Worm (Caenorhabditis elegans) whole organism, L3 larva: Measurements from ENCODE around the gene F45B8.5.
A peak's percentile ranks its signal among the peaks of the same experiment; 100 is the strongest.

Source experiments
- R02D3.7 ChIP-seq: fragments of 150-350 bp; optimal IDR thresholded peaks from 2 replicates; lab custom pipeline; 2014; ENCODE audit warnings: missing biosample characterization, missing genetic modification characterization
- ZK546.5 ChIP-seq: sonication (generic microtip); optimal IDR thresholded peaks from 2 replicates; lab custom pipeline; 2017; ENCODE audit warnings: missing biosample characterization, missing genetic modification characterization
- aly-2 ChIP-seq: fragments of 150-350 bp; optimal IDR thresholded peaks from 2 replicates; lab custom pipeline; 2014; ENCODE audit warnings: missing biosample characterization, missing genetic modification characterization
- ama-1 ChIP-seq: fragments of 150-350 bp; optimal IDR thresholded peaks from 2 replicates; lab custom pipeline; 2018
- egl-27 ChIP-seq: sonication (generic microtip); optimal IDR thresholded peaks from 4 replicates; lab custom pipeline; 2017; ENCODE audit warnings: missing biosample characterization, missing genetic modification reagents, missing genetic modification characterization
- egl-5 ChIP-seq: fragments of 150-350 bp; optimal IDR thresholded peaks from 2 replicates; lab custom pipeline; 2017; ENCODE audit warnings: missing biosample characterization, missing genetic modification reagents, missing genetic modification characterization, inconsistent platforms
- elt-1 ChIP-seq: fragments of 150-350 bp; optimal IDR thresholded peaks from 2 replicates; lab custom pipeline; 2014; ENCODE audit warnings: missing biosample characterization, missing genetic modification characterization
- elt-2 ChIP-seq: sonication (generic microtip); optimal IDR thresholded peaks from 2 replicates; lab custom pipeline; 2016; ENCODE audit warnings: missing genetic modification reagents, mild to moderate bottlenecking, missing genetic modification characterization, missing compliant biosample characterization
- eor-1 ChIP-seq, 2 experiments: fragments of 150-350 bp; optimal IDR thresholded peaks; 2 replicates each; lab custom pipeline; 2014 to 2018; ENCODE audit warnings: missing biosample characterization in 2 of 2, missing genetic modification characterization in 2 of 2
- fkh-10 ChIP-seq: sonication (generic microtip); optimal IDR thresholded peaks from 2 replicates; lab custom pipeline; 2017; ENCODE audit warnings: missing biosample characterization, missing genetic modification reagents, missing genetic modification characterization
- fkh-2 ChIP-seq: fragments of 150-350 bp; optimal IDR thresholded peaks from 2 replicates; lab custom pipeline; 2014; ENCODE audit warnings: missing biosample characterization, missing genetic modification reagents, missing genetic modification characterization
- lin-15B ChIP-seq: fragments of 150-350 bp; optimal IDR thresholded peaks from 2 replicates; lab custom pipeline; 2014; ENCODE audit warnings: missing biosample characterization, missing genetic modification characterization
- mdl-1 ChIP-seq: fragments of 150-350 bp; optimal IDR thresholded peaks from 2 replicates; lab custom pipeline; 2014; ENCODE audit warnings: missing biosample characterization, missing genetic modification characterization
- mml-1 ChIP-seq: fragments of 150-350 bp; sonication (generic microtip); optimal IDR thresholded peaks from 3 replicates; lab custom pipeline; 2014; ENCODE audit warnings: missing biosample characterization, missing genetic modification characterization
- nfya-1 ChIP-seq: sonication (generic microtip); optimal IDR thresholded peaks from 2 replicates; lab custom pipeline; 2017; ENCODE audit warnings: missing genetic modification characterization, mild to moderate bottlenecking, missing compliant biosample characterization, antibody characterized with exemption, moderate library complexity; ENCODE audit not compliant: insufficient read depth
- nhr-11 ChIP-seq: fragments of 150-350 bp; optimal IDR thresholded peaks from 2 replicates; lab custom pipeline; 2014; ENCODE audit warnings: missing biosample characterization, missing genetic modification characterization
- nhr-12 ChIP-seq: fragments of 150-350 bp; optimal IDR thresholded peaks from 2 replicates; lab custom pipeline; 2014; ENCODE audit warnings: missing biosample characterization, missing genetic modification characterization
- nhr-23 ChIP-seq: fragments of 150-350 bp; optimal IDR thresholded peaks from 2 replicates; lab custom pipeline; 2014; ENCODE audit warnings: missing biosample characterization, missing genetic modification reagents, missing genetic modification characterization
- nhr-237 ChIP-seq: fragments of 150-350 bp; optimal IDR thresholded peaks from 2 replicates; lab custom pipeline; 2014; ENCODE audit warnings: missing biosample characterization, missing genetic modification characterization
- nhr-43 ChIP-seq: sonication (generic microtip); optimal IDR thresholded peaks from 2 replicates; lab custom pipeline; 2016; ENCODE audit warnings: mild to moderate bottlenecking, missing genetic modification characterization, missing compliant biosample characterization; ENCODE audit not compliant: poor library complexity, severe bottlenecking
- nhr-67 ChIP-seq: fragments of 150-350 bp; optimal IDR thresholded peaks from 2 replicates; lab custom pipeline; 2014; ENCODE audit warnings: missing biosample characterization, missing genetic modification characterization
- nhr-76 ChIP-seq: fragments of 150-350 bp; sonication (generic microtip); optimal IDR thresholded peaks from 5 replicates; lab custom pipeline; 2014; ENCODE audit warnings: missing biosample characterization, missing genetic modification characterization
- nhr-77 ChIP-seq: fragments of 150-350 bp; optimal IDR thresholded peaks from 2 replicates; lab custom pipeline; 2014; ENCODE audit warnings: missing biosample characterization, missing genetic modification characterization
- pha-4 ChIP-seq: fragments of 150-350 bp; optimal IDR thresholded peaks from 2 replicates; lab custom pipeline; 2014; ENCODE audit warnings: missing biosample characterization, missing genetic modification reagents, missing genetic modification characterization
- sea-2 ChIP-seq: fragments of 150-350 bp; sonication (generic microtip); optimal IDR thresholded peaks from 4 replicates; lab custom pipeline; 2014; ENCODE audit warnings: missing biosample characterization, missing genetic modification reagents, missing genetic modification characterization
- skn-1 ChIP-seq: fragments of 150-350 bp; optimal IDR thresholded peaks from 2 replicates; lab custom pipeline; 2014; ENCODE audit warnings: missing biosample characterization, missing genetic modification characterization
- snpc-4 ChIP-seq: fragments of 150-350 bp; optimal IDR thresholded peaks from 2 replicates; lab custom pipeline; 2014; ENCODE audit warnings: missing biosample characterization, missing genetic modification characterization
- zag-1 ChIP-seq: fragments of 150-350 bp; optimal IDR thresholded peaks from 2 replicates; lab custom pipeline; 2014; ENCODE audit warnings: missing biosample characterization, missing genetic modification characterization
- ztf-11 ChIP-seq: fragments of 150-350 bp; optimal IDR thresholded peaks from 2 replicates; lab custom pipeline; 2014; ENCODE audit warnings: missing biosample characterization, missing genetic modification characterization

The F45B8.5 gene

DNA sequence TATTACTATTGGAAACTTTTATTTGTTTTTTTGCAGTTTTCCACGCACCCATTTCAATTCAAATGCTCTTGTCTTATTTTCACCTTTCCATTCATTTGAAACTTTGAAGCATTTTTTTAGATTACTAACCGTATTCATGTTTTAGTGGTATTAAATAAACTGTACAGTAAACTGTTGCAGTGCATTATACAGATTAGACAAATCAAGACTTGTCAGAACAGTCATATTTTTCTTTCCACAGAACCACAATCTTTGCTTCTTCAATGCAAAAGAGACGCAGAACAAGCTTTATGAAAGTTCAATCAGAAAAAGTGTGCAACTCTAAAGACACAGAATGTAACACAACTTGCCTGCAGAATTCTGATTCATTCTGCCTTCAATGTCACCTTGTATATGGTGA lies at the start of gene F45B8.5:
TSS of gene F45B8.5 (plus strand) at position 301 of the 400 bp plus-strand sequence.
- TF ChIP-seq fkh-10 (GFP tag; lab: Kevin White, UChicago) (no peak), fkh-2 (tag; lab: Kevin White, UChicago) (no peak), R02D3.7 (tag; lab: Kevin White, UChicago) (no peak), eor-1 (tag; optimal IDR thresholded peaks at IDR 0.05; lab: Kevin White, UChicago) (no peak), mdl-1 (tag; lab: Kevin White, UChicago) (no peak), nhr-76 (tag; lab: Kevin White, UChicago) (no peak), ama-1 (no peak), aly-2 (tag; lab: Kevin White, UChicago) (no peak)

DNA sequence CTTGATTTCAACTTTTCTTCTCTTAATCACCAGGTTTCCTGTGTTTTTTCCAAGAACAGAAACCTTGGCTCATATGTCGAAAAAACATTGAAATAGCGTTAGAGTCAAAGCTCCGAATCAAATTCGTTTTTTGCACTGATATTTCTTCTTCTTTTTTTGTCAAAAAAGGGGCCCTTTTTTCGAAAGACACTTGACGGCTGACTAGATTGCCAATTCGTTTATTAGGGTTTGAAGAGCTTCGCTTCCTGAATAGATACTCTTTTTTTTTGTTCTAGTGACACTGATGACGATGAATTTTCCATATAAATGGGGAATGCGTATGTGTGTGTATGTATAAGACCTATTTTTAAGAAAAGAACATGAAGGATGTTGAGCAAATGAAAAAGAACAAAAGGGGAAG lies 49.1 kb upstream of the F45B8.5 start:
- peak; percentile 9 for TF ChIP-seq fkh-10 (GFP tag; lab: Kevin White, UChicago)
- no peak for TF ChIP-seq nfya-1 (tag; lab: Kevin White, UChicago)

- TF ChIP-seq fkh-2 (tag; lab: Kevin White, UChicago) (no peak), nhr-23 (tag; lab: Kevin White, UChicago) (no peak), eor-1 (tag; optimal IDR thresholded peaks at IDR 0.05; lab: Kevin White, UChicago) (no peak)
Observed at ce11 chrX:14918538-14918937, 47.3 kb upstream of the F45B8.5 start, which contains the start of gene npr-40. Gene npr-40 (plus strand): TSS chrX:14918838.

DNA sequence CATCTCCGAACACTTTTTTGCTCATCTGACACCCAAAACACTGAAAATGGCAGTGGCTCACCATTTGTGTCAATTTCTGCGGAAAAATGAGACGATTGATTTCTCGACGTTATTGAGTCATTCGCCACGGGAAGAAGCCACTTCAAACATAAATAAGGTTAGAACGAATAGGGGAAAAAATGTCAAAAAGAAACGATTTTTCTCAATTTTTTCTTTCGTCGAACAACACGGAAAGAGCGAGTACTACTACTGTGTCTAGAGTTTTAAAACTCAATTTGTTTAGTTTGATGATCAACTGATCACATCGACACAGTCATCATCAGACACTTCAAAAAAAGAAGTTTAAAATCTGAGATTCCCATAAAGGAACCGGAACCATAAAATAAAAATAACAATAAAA lies 45.0 kb upstream of the F45B8.5 start:
- TF ChIP-seq fkh-10 (GFP tag; lab: Kevin White, UChicago) (peak; percentile 86), zag-1 (tag; lab: Kevin White, UChicago) (no peak), egl-27 (tag; lab: Kevin White, UChicago) (no peak), sea-2 (GFP tag; lab: Kevin White, UChicago) (no peak)

ce11 chrX:14922758-14923157 lies 43.1 kb upstream of the F45B8.5 start:
- no peak for TF ChIP-seq egl-27 (tag; lab: Kevin White, UChicago)
- no peak for TF ChIP-seq egl-5 (tag; lab: Kevin White, UChicago)
- TF ChIP-seq R02D3.7 (tag; lab: Kevin White, UChicago), result no peak
- TF ChIP-seq nhr-67 (tag; lab: Kevin White, UChicago), result no peak
- TF ChIP-seq aly-2 (tag; lab: Kevin White, UChicago), result no peak
- TF ChIP-seq fkh-10 (GFP tag; lab: Kevin White, UChicago), result no peak
- TF ChIP-seq mml-1 (tag; lab: Kevin White, UChicago), result no peak
- no peak for TF ChIP-seq skn-1 (tag; lab: Kevin White, UChicago)
- no peak for TF ChIP-seq ztf-11 (tag; lab: Kevin White, UChicago)
- TF ChIP-seq nhr-237, result no peak
- no peak for TF ChIP-seq snpc-4 (tag; lab: Kevin White, UChicago)
- no peak for TF ChIP-seq nhr-77 (tag; lab: Kevin White, UChicago)
- no peak for TF ChIP-seq elt-2 (tag; lab: Kevin White, UChicago)
- TF ChIP-seq nhr-12 (tag; lab: Kevin White, UChicago), result no peak

ce11 chrX:14928854-14929253 lies 37.0 kb upstream of the F45B8.5 start, which contains the start of gene ntr-2:
Gene ntr-2 (minus strand): TSS chrX:14928954.
- no peak for TF ChIP-seq pha-4
- no peak for TF ChIP-seq mdl-1 (tag; lab: Kevin White, UChicago)

DNA sequence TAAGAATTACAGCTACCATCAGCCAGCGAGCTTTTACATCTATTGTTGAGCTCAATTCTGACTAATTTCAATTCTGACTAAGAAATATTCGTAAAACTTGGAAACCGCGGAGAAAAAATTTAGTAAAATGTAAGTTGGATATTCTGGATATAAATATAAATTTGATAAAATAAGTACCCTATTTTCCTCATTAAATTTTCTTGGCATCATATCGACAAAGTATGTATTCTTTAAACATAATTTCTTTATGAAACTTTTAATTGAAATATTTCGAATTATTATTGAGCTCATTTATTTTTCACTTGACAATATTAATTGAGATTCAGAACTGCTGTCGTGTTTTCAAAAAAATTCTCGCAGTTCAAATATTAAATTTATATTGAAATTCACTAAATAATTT lies 36.3 kb upstream of the F45B8.5 start:
- TF ChIP-seq elt-1 (no peak), snpc-4 (tag; lab: Kevin White, UChicago) (no peak), nhr-11 (tag; lab: Kevin White, UChicago) (no peak), lin-15B (tag; lab: Kevin White, UChicago) (no peak), elt-2 (tag; lab: Kevin White, UChicago) (no peak), nhr-237 (no peak), ZK546.5 (tag; lab: Kevin White, UChicago) (no peak), R02D3.7 (tag; lab: Kevin White, UChicago) (no peak), nhr-43 (tag; lab: Kevin White, UChicago) (no peak)
- TF ChIP-seq, all 47 proteins: peak for 0
